Worm (Caenorhabditis elegans): Measurements from ENCODE around the gene Y37E11B.2.

Y37E11B.2 gene

DNA sequence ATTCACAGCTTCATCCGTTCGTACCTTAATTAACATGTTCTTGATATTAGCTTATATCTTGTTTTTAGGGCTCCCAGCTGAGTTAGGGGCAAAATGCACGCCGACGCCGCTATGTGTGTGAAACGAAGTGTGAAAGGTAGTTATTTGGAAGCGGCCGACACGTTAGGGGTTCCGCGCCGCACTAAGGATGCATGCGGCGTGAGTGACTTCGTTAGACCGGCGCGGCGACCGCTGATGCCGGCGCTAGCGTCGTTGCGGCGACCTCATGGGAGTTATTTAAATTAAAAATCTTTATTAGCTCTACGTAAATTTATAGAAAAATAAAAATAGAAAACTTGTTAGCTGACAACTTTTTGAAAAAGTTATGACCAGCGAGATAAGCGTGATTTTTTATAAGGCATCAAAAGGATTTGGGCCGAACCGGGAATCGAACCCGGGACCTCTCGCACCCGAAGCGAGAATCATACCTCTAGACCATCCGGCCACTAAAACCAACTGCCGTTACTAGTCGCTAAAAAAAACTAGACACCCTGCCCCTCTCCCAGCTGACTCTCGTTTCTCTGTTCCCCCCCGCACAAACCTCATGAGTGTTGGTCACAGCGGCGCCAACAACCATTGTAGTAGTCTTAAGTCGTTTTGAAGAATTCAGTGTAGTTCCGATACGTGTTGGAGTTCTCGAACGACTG is 26.3 kb upstream of the Y37E11B.2 start (continued):
- TF ChIP-seq dpl-1 (GFP tag; optimal IDR thresholded peaks at IDR 0.05): no peak
- peak; percentile 73 for TF ChIP-seq athp-1 (tag; optimal IDR thresholded peaks at IDR 0.05)
- TF ChIP-seq somi-1 (GFP tag; optimal IDR thresholded peaks at IDR 0.05): no peak
- peak; percentile 91 for TF ChIP-seq ZK185.1 (tag; optimal IDR thresholded peaks at IDR 0.05; ENCODE audit: poor library complexity, severe bottlenecking)
- no peak for TF ChIP-seq lir-1 (GFP tag; conservative IDR thresholded peaks at IDR 0.05)
- TF ChIP-seq snpc-3.4 (tag; optimal IDR thresholded peaks at IDR 0.05): peak; percentile 65
- no peak for TF ChIP-seq F23B12.7 (tag; optimal IDR thresholded peaks at IDR 0.05; ENCODE audit: insufficient read depth)
- no peak for TF ChIP-seq F33H1.4 (GFP tag; IDR thresholded peaks at IDR 0.05)
- no peak for TF ChIP-seq madf-3 (GFP tag; IDR thresholded peaks at IDR 0.05)
- TF ChIP-seq ztf-6 (GFP tag; IDR thresholded peaks at IDR 0.05): no peak
- TF ChIP-seq F52B5.7 (tag; optimal IDR thresholded peaks at IDR 0.05): peak; percentile 52
- TF ChIP-seq nhr-120 (GFP tag; IDR thresholded peaks at IDR 0.05): no peak
- peak; percentile 58; the same call in 1 of the 2 replicates for TF ChIP-seq Y53G8AR.9 (GFP tag; conservative IDR thresholded peaks at IDR 0.05)
- no peak for TF ChIP-seq ceh-91 (GFP tag; IDR thresholded peaks at IDR 0.05)
- TF ChIP-seq B0019.2 (GFP tag; conservative IDR thresholded peaks at IDR 0.05): no peak
- no peak for TF ChIP-seq xnd-1 (tag; optimal IDR thresholded peaks at IDR 0.05)
- 0 out of 2 replicates have a peak, but pooled peaks have one; percentile 47 for TF ChIP-seq madf-6 (GFP tag; IDR thresholded peaks at IDR 0.05)
- TF ChIP-seq him-1 (tag; optimal IDR thresholded peaks at IDR 0.05): peak; percentile 70
- TF ChIP-seq dpff-1 (tag; optimal IDR thresholded peaks at IDR 0.05): no peak
- no peak for TF ChIP-seq hlh-26 (GFP tag; conservative IDR thresholded peaks at IDR 0.05)
- peak; percentile 65 for TF ChIP-seq hrde-1 (tag; optimal IDR thresholded peaks at IDR 0.05; ENCODE audit: borderline replicate concordance)
- TF ChIP-seq Y95B8A.8 (GFP tag; IDR thresholded peaks at IDR 0.05): no peak
- no peak for TF ChIP-seq attf-3 (GFP tag; conservative IDR thresholded peaks at IDR 0.05)
- no peak for TF ChIP-seq let-526 (GFP tag; IDR thresholded peaks at IDR 0.05)
- no peak for TF ChIP-seq ztf-28 (GFP tag; IDR thresholded peaks at IDR 0.05)
- TF ChIP-seq sptf-2 (GFP tag; optimal IDR thresholded peaks at IDR 0.05): no peak
- TF ChIP-seq B0336.3 (GFP tag; IDR thresholded peaks at IDR 0.05): no peak
- TF ChIP-seq attf-5 (GFP tag; optimal IDR thresholded peaks at IDR 0.05): peak; percentile 32
- no peak for TF ChIP-seq mel-28 (tag; optimal IDR thresholded peaks at IDR 0.05; ENCODE audit: borderline replicate concordance)
- TF ChIP-seq B0035.1 (tag; optimal IDR thresholded peaks at IDR 0.05): no peak
- TF ChIP-seq mes-4 (tag; optimal IDR thresholded peaks at IDR 0.05): peak; percentile 31
- TF ChIP-seq aptf-2 (GFP tag; conservative IDR thresholded peaks at IDR 0.05): no peak

DNA sequence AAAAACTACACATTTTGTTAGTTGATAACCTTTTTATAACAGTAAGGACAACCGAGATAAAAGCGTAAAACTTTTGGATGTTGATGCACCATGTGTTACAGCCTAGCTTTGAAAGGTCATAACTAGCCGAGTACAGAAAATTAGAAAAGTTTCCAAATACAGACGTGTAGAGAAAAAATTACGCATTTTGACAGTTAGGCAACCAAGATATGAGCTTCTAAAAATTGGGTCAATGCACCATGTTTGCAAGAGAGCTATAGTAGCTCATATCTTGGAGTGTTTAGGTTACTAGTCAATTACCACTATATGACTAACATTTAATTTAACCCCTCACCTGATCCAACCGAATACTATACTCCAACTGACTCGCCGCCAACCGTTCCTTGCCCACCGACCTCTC is 25.3 kb upstream of the Y37E11B.2 start:
- TF ChIP-seq atf-7 (tag; optimal IDR thresholded peaks at IDR 0.05) (no peak), hlh-12 (tag; optimal IDR thresholded peaks at IDR 0.05) (no peak), K12H6.12 (tag; optimal IDR thresholded peaks at IDR 0.05) (no peak), ceh-91 (GFP tag; IDR thresholded peaks at IDR 0.05) (no peak), B0261.1 (tag; optimal IDR thresholded peaks at IDR 0.05) (no peak), bed-1 (GFP tag; IDR thresholded peaks at IDR 0.05) (no peak), lin-54 (GFP tag; optimal IDR thresholded peaks at IDR 0.05) (no peak), ztf-22 (GFP tag; optimal IDR thresholded peaks at IDR 0.05) (no peak), dpff-1 (tag; optimal IDR thresholded peaks at IDR 0.05) (no peak), mel-28 (tag; optimal IDR thresholded peaks at IDR 0.05; ENCODE audit: borderline replicate concordance) (no peak), hmg-20 (GFP tag; IDR thresholded peaks at IDR 0.05) (no peak)

Data from whole organism, young adult.